Worm (Caenorhabditis elegans): Measurements from ENCODE around the gene memb-2.

DNA sequence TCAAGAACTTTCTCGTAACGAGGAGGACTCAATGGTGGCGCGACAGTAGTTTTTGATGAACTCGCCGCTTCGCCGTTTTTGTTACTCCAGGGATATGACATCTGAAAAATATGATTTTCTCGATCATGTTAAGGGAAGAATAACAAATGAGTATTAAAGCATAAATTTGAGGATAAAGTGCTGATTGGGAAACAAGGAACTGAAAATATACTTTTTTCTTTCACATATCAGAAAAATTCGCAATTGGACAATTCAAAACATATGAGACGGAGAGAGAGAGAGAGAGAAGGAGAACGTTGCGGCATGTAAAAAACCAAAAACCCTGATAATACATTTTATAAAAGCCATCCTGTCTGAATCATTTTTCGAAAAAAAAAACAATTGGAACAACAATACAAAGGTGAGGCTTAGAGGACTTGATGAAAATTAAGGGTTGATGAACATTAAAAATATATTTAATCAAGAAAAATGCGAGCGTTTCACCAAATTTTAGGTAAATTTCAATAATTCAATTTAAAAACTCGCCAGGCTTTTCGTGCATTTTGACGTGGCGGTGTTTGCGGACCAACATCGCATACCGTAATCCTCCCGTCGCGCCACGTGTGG lies 40.8 kb upstream of the memb-2 start, which contains the start of the genes mut-14 and C14C11.2:
- no peak for TF ChIP-seq klf-2 (GFP tag; conservative IDR thresholded peaks at IDR 0.05)
- no peak for TF ChIP-seq tab-1 (GFP tag; IDR thresholded peaks at IDR 0.05)
- TF ChIP-seq flt-1 (GFP tag; IDR thresholded peaks at IDR 0.05), result no peak
- no peak for TF ChIP-seq ref-1 (GFP tag; conservative IDR thresholded peaks at IDR 0.05)
- no peak for TF ChIP-seq ztf-29 (GFP tag; IDR thresholded peaks at IDR 0.05)
- TF ChIP-seq ztf-23 (GFP tag; IDR thresholded peaks at IDR 0.05), result no peak

Data from whole organism, midembryonic.